Worm (Caenorhabditis elegans) whole organism, late embryonic: ENCODE results near the gene F54H12.7.

Experiments used
- F13H6.1 ChIP-seq: sonication (generic microtip); optimal IDR thresholded peaks from 2 replicates; lab custom pipeline; 2016; ENCODE audit warnings: missing genetic modification characterization, missing compliant biosample characterization
- K09A11.1 ChIP-seq: sonication (generic microtip); optimal IDR thresholded peaks from 2 replicates; lab custom pipeline; 2017; ENCODE audit warnings: antibody characterized with exemption, mild to moderate bottlenecking, missing genetic modification characterization, missing compliant biosample characterization; ENCODE audit not compliant: insufficient read depth
- ama-1 ChIP-seq: fragments of 150-350 bp; optimal IDR thresholded peaks from 2 replicates; lab custom pipeline; 2014
- ceh-30 ChIP-seq: fragments of 150-350 bp; optimal IDR thresholded peaks from 2 replicates; lab custom pipeline; 2014; ENCODE audit warnings: missing biosample characterization, missing genetic modification characterization
- nfya-1 ChIP-seq: sonication (generic microtip); optimal IDR thresholded peaks from 2 replicates; lab custom pipeline; 2017; ENCODE audit warnings: missing genetic modification characterization, mild to moderate bottlenecking, missing compliant biosample characterization, antibody characterized with exemption, moderate library complexity
- pag-3 ChIP-seq: sonication (generic microtip); optimal IDR thresholded peaks from 2 replicates; lab custom pipeline; 2016; ENCODE audit warnings: missing compliant biosample characterization, missing genetic modification characterization, borderline replicate concordance
- tbx-2 ChIP-seq: sonication (generic microtip); optimal IDR thresholded peaks from 2 replicates; lab custom pipeline; 2016; ENCODE audit warnings: missing genetic modification characterization, missing compliant biosample characterization
- tbx-7 ChIP-seq: sonication (generic microtip); optimal IDR thresholded peaks from 2 replicates; lab custom pipeline; 2016; ENCODE audit warnings: missing genotype, missing genetic modification characterization, missing compliant biosample characterization
- unc-86 ChIP-seq: sonication (generic microtip); optimal IDR thresholded peaks from 2 replicates; lab custom pipeline; 2016; ENCODE audit warnings: missing genetic modification characterization, missing compliant biosample characterization

- no peak for TF ChIP-seq tbx-7
- no peak for TF ChIP-seq K09A11.1 (tag; lab: Kevin White, UChicago)
- no peak for TF ChIP-seq unc-86 (tag; lab: Kevin White, UChicago)
- no peak for TF ChIP-seq ceh-30
- TF ChIP-seq F13H6.1 (tag; lab: Kevin White, UChicago): no peak
- no peak for TF ChIP-seq tbx-2 (tag; lab: Kevin White, UChicago)
- no peak for TF ChIP-seq ama-1 (lab: Kevin White, UChicago)
- TF ChIP-seq pag-3 (tag; lab: Kevin White, UChicago): no peak
- no peak for TF ChIP-seq nfya-1
These were observed 15.9 kb upstream of the F54H12.7 start, which contains the start of gene let-754 for ce11 chrIII:7953208-7953607.
